Worm (Caenorhabditis elegans) whole organism, young adult: ENCODE measurements around the gene pde-3.
A peak's percentile ranks its signal among the peaks of the same experiment; 100 is the strongest.

Experiments used
- F39B2.1 ChIP-seq: fragments of 200-800 bp; sonication (Bioruptor generic); IDR thresholded peaks from 2 replicates; pipeline ENCODE4 v1.3.6; 2022; ENCODE audit warnings: missing genetic modification reagents, missing genetic modification characterization, missing compliant biosample characterization
- F49E8.2 ChIP-seq: sonication (generic microtip); optimal IDR thresholded peaks from 3 replicates; lab custom pipeline; 2017; ENCODE audit warnings: missing genetic modification characterization, mild to moderate bottlenecking, missing compliant biosample characterization, antibody characterized with exemption, moderate library complexity; ENCODE audit not compliant: insufficient read depth
- K12H6.12 ChIP-seq: fragments of 200-800 bp; sonication (Bioruptor generic); optimal IDR thresholded peaks from 2 replicates; lab custom pipeline; 2018; ENCODE audit warnings: mild to moderate bottlenecking, missing genetic modification characterization, missing compliant biosample characterization
- Y53F4B.3 ChIP-seq: fragments of 200-800 bp; sonication (Bioruptor generic); IDR thresholded peaks from 2 replicates; pipeline ENCODE4 v1.3.6; 2022; ENCODE audit warnings: missing genetic modification reagents, missing genetic modification characterization, missing compliant biosample characterization
- ama-1 ChIP-seq, 3 experiments: fragments of 150-350 bp in 1 of 3; sonication (generic microtip) in 2 of 3; optimal IDR thresholded peaks; 2 replicates each; lab custom pipeline; 2014 to 2018; ENCODE audit warnings: missing biosample characterization in 2 of 3, missing genetic modification characterization in 2 of 3, missing genetic modification reagents in 2 of 3
- athp-1 ChIP-seq: sonication (generic microtip); optimal IDR thresholded peaks from 2 replicates; lab custom pipeline; 2017; ENCODE audit warnings: mild to moderate bottlenecking, missing genetic modification characterization, missing compliant biosample characterization
- cebp-1 ChIP-seq, 2 experiments: fragments of 200-800 bp in 1 of 2; sonication (Bioruptor generic) in 1 of 2; sonication (generic microtip) in 1 of 2; IDR thresholded peaks in 1 of 2; optimal IDR thresholded peaks in 1 of 2; 2 replicates each; pipeline versions ENCODE4 v1.3.6 to Lab custom; 2017 to 2022; ENCODE audit warnings: missing compliant biosample characterization in 2 of 2, missing genetic modification characterization in 2 of 2, mild to moderate bottlenecking in 1 of 2, missing genetic modification reagents in 1 of 2, moderate library complexity in 1 of 2
- ekl-4 ChIP-seq: fragments of 200-800 bp; sonication (Bioruptor generic); IDR thresholded peaks from 2 replicates; pipeline ENCODE4 v1.3.6; 2022; ENCODE audit warnings: missing genetic modification reagents, missing genetic modification characterization, missing compliant biosample characterization
- mcd-1 ChIP-seq: fragments of 200-800 bp; sonication (Bioruptor generic); IDR thresholded peaks from 2 replicates; pipeline ENCODE4 v1.3.6; 2022; ENCODE audit warnings: missing genetic modification reagents, missing genetic modification characterization, missing compliant biosample characterization
- pha-4 ChIP-seq: fragments of 150-350 bp; sonication (generic microtip); optimal IDR thresholded peaks from 2 replicates; lab custom pipeline; 2014; ENCODE audit warnings: missing biosample characterization, missing genetic modification reagents, missing genetic modification characterization
- zfh-2 ChIP-seq: fragments of 200-800 bp; sonication (Bioruptor generic); conservative IDR thresholded peaks from 2 replicates; pipeline ENCODE4 v1.3.6; 2022; ENCODE audit warnings: missing genetic modification reagents, missing genetic modification characterization, missing compliant biosample characterization
- ztf-25 ChIP-seq: fragments of 200-800 bp; sonication (Bioruptor generic); IDR thresholded peaks from 2 replicates; pipeline ENCODE4 v1.3.6; 2022; ENCODE audit warnings: missing genetic modification reagents, missing genetic modification characterization, missing compliant biosample characterization

DNA sequence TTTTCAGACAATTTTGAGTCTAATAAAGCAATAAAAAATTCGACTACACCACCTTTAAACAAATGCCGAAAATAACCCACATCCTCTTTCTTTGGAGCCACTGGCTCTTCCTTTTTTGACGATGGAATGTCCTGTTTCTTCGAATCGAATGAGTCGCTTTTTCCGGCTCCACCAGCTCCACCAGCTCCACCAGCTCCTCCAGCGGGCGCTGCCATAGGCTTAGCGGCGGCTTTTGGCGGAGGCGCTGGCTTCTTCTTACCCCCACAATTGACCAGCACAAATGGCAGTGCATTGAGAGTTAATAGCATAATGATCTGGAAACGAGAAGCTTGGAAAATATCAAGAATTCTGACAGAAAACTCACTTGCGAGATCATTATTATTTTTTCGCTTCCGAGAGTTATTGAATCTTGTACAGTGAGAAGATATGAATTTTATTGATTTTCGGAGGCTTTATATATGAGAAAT is 42.7 kb upstream of the pde-3 start, which contains the start of gene Y53F4A.2:
- no peak for TF ChIP-seq F49E8.2 (tag; lab: Kevin White, UChicago)
- peak; percentile 68 for TF ChIP-seq zfh-2 (GFP tag; lab: Robert Waterston, UW)
- no peak for TF ChIP-seq ama-1 (optimal IDR thresholded peaks at IDR 0.05; lab: Kevin White, UChicago)
- no peak for TF ChIP-seq ama-1 (GFP tag; optimal IDR thresholded peaks at IDR 0.05; lab: Kevin White, UChicago)
- no peak for TF ChIP-seq F39B2.1 (GFP tag; lab: Robert Waterston, UW)
- TF ChIP-seq Y53F4B.3 (GFP tag; lab: Robert Waterston, UW): no peak
- TF ChIP-seq athp-1: no peak
- no peak for TF ChIP-seq ekl-4
- no peak for TF ChIP-seq pha-4 (tag; lab: Kevin White, UChicago)
- no peak for TF ChIP-seq ztf-25 (GFP tag; lab: Robert Waterston, UW)
- TF ChIP-seq K12H6.12 (tag; lab: Kevin White, UChicago): no peak
- TF ChIP-seq mcd-1 (GFP tag; lab: Robert Waterston, UW): no peak
- no peak for TF ChIP-seq cebp-1 (GFP tag; IDR thresholded peaks at IDR 0.05; lab: Robert Waterston, UW)
- no peak for TF ChIP-seq cebp-1 (tag; optimal IDR thresholded peaks at IDR 0.05; lab: Kevin White, UChicago)
